Worm (Caenorhabditis elegans) whole organism, mixed stage, embryonic: ENCODE results near the gene nspg-4.
A peak's percentile ranks its signal among the peaks of the same experiment; 100 is the strongest.

Experiments used
- M03D4.4 ChIP-seq: sonication (generic microtip); optimal IDR thresholded peaks from 2 replicates; lab custom pipeline; 2017; ENCODE audit warnings: mild to moderate bottlenecking, missing genetic modification characterization, missing compliant biosample characterization
- bed-3 ChIP-seq: fragments of 200-800 bp; sonication (Bioruptor generic); optimal IDR thresholded peaks from 3 replicates; lab custom pipeline; 2018; ENCODE audit warnings: mild to moderate bottlenecking, missing genetic modification characterization, moderate library complexity, missing compliant biosample characterization
- blmp-1 ChIP-seq: fragments of 150-350 bp; optimal IDR thresholded peaks from 2 replicates; lab custom pipeline; 2014; ENCODE audit warnings: missing biosample characterization, missing genetic modification characterization
- ceh-39 ChIP-seq: fragments of 150-350 bp; optimal IDR thresholded peaks from 2 replicates; lab custom pipeline; 2014; ENCODE audit warnings: missing biosample characterization, missing genetic modification characterization
- ceh-43 ChIP-seq: fragments of 200-800 bp; sonication (Bioruptor generic); optimal IDR thresholded peaks from 2 replicates; lab custom pipeline; 2018; ENCODE audit warnings: mild to moderate bottlenecking, missing genetic modification characterization, moderate library complexity, missing compliant biosample characterization
- ceh-83 ChIP-seq: fragments of 200-800 bp; sonication (Bioruptor generic); optimal IDR thresholded peaks from 2 replicates; lab custom pipeline; 2018; ENCODE audit warnings: mild to moderate bottlenecking, missing genetic modification characterization, missing compliant biosample characterization
- ces-1 ChIP-seq: fragments of 150-350 bp; optimal IDR thresholded peaks from 2 replicates; lab custom pipeline; 2014; ENCODE audit warnings: missing biosample characterization, missing genetic modification reagents, missing genetic modification characterization
- cnd-1 ChIP-seq: fragments of 200-800 bp; sonication (Bioruptor generic); optimal IDR thresholded peaks from 2 replicates; lab custom pipeline; 2018; ENCODE audit warnings: mild to moderate bottlenecking, missing genetic modification characterization, missing compliant biosample characterization
- drap-1 ChIP-seq: fragments of 200-800 bp; sonication (Bioruptor generic); optimal IDR thresholded peaks from 3 replicates; lab custom pipeline; 2018; ENCODE audit warnings: mild to moderate bottlenecking, missing genetic modification characterization, missing compliant biosample characterization
- elt-1 ChIP-seq: sonication (generic microtip); optimal IDR thresholded peaks from 2 replicates; lab custom pipeline; 2017; ENCODE audit warnings: missing genetic modification characterization, mild to moderate bottlenecking, missing compliant biosample characterization, antibody characterized with exemption, moderate library complexity, borderline replicate concordance; ENCODE audit not compliant: insufficient read depth
- elt-3 ChIP-seq: fragments of 150-350 bp; optimal IDR thresholded peaks from 2 replicates; lab custom pipeline; 2014; ENCODE audit warnings: missing biosample characterization, missing genetic modification characterization
- flh-1 ChIP-seq: fragments of 200-800 bp; sonication (Bioruptor generic); optimal IDR thresholded peaks from 2 replicates; lab custom pipeline; 2018; ENCODE audit warnings: mild to moderate bottlenecking, missing genetic modification characterization, moderate library complexity, missing compliant biosample characterization
- ham-2 ChIP-seq: fragments of 200-800 bp; sonication (Bioruptor generic); optimal IDR thresholded peaks from 2 replicates; lab custom pipeline; 2018; ENCODE audit warnings: mild to moderate bottlenecking, missing genetic modification characterization, missing compliant biosample characterization
- hlh-1 ChIP-seq: fragments of 150-350 bp; optimal IDR thresholded peaks from 2 replicates; lab custom pipeline; 2014; ENCODE audit warnings: missing biosample characterization, missing genetic modification reagents, missing genetic modification characterization
- lin-13 ChIP-seq: fragments of 150-350 bp; optimal IDR thresholded peaks from 2 replicates; lab custom pipeline; 2014; ENCODE audit warnings: missing biosample characterization, missing genetic modification characterization
- lin-32 ChIP-seq: fragments of 200-800 bp; sonication (Bioruptor generic); optimal IDR thresholded peaks from 2 replicates; lab custom pipeline; 2018; ENCODE audit warnings: mild to moderate bottlenecking, missing genetic modification characterization, missing compliant biosample characterization
- lsy-2 ChIP-seq: fragments of 150-350 bp; optimal IDR thresholded peaks from 2 replicates; lab custom pipeline; 2014; ENCODE audit warnings: missing biosample characterization, missing genetic modification characterization
- mab-5 ChIP-seq: fragments of 150-350 bp; optimal IDR thresholded peaks from 2 replicates; lab custom pipeline; 2014; ENCODE audit warnings: missing biosample characterization, missing genetic modification characterization
- mep-1 ChIP-seq: fragments of 150-350 bp; optimal IDR thresholded peaks from 2 replicates; lab custom pipeline; 2017; ENCODE audit warnings: missing biosample characterization, missing genetic modification reagents, missing genetic modification characterization, inconsistent platforms
- mls-2 ChIP-seq: sonication (generic microtip); optimal IDR thresholded peaks from 2 replicates; lab custom pipeline; 2016; ENCODE audit warnings: mild to moderate bottlenecking, missing genetic modification characterization, moderate library complexity, missing compliant biosample characterization
- nhr-12 ChIP-seq: fragments of 150-350 bp; optimal IDR thresholded peaks from 2 replicates; lab custom pipeline; 2014; ENCODE audit warnings: missing biosample characterization, missing genetic modification characterization
- nhr-2 ChIP-seq: fragments of 150-350 bp; optimal IDR thresholded peaks from 2 replicates; lab custom pipeline; 2014; ENCODE audit warnings: missing biosample characterization, missing genetic modification characterization
- nhr-237 ChIP-seq: fragments of 150-350 bp; optimal IDR thresholded peaks from 2 replicates; lab custom pipeline; 2014; ENCODE audit warnings: missing biosample characterization, missing genetic modification characterization
- nhr-28 ChIP-seq: fragments of 150-350 bp; optimal IDR thresholded peaks from 2 replicates; lab custom pipeline; 2014; ENCODE audit warnings: missing biosample characterization, missing genetic modification characterization
- nhr-76 ChIP-seq: sonication (generic microtip); optimal IDR thresholded peaks from 2 replicates; lab custom pipeline; 2017; ENCODE audit warnings: missing biosample characterization, missing genetic modification characterization
- pha-4 ChIP-seq: fragments of 150-350 bp; optimal IDR thresholded peaks from 2 replicates; lab custom pipeline; 2018; ENCODE audit warnings: missing biosample characterization, missing genetic modification reagents, missing genetic modification characterization
- sem-2 ChIP-seq: fragments of 200-800 bp; sonication (Bioruptor generic); optimal IDR thresholded peaks from 2 replicates; lab custom pipeline; 2018; ENCODE audit warnings: mild to moderate bottlenecking, missing genetic modification characterization, missing compliant biosample characterization
- snpc-4 ChIP-seq: fragments of 150-350 bp; optimal IDR thresholded peaks from 2 replicates; lab custom pipeline; 2014; ENCODE audit warnings: missing biosample characterization, missing genetic modification characterization
- sptf-1 ChIP-seq: sonication (generic microtip); optimal IDR thresholded peaks from 2 replicates; lab custom pipeline; 2017; ENCODE audit warnings: mild to moderate bottlenecking, missing genetic modification characterization, moderate library complexity, missing compliant biosample characterization
- tbx-8 ChIP-seq: fragments of 200-800 bp; sonication (Bioruptor generic); optimal IDR thresholded peaks from 2 replicates; lab custom pipeline; 2018; ENCODE audit warnings: mild to moderate bottlenecking, missing genetic modification characterization, moderate library complexity, missing compliant biosample characterization
- unc-120 ChIP-seq: sonication (generic microtip); optimal IDR thresholded peaks from 2 replicates; lab custom pipeline; 2017; ENCODE audit warnings: missing genetic modification characterization, missing compliant biosample characterization; ENCODE audit not compliant: poor library complexity, severe bottlenecking
- unc-39 ChIP-seq: fragments of 150-350 bp; optimal IDR thresholded peaks from 2 replicates; lab custom pipeline; 2014; ENCODE audit warnings: missing biosample characterization, missing genetic modification characterization
- unc-62 ChIP-seq: fragments of 150-350 bp; optimal IDR thresholded peaks from 2 replicates; lab custom pipeline; 2014; ENCODE audit warnings: missing biosample characterization, missing genetic modification reagents, missing genetic modification characterization
- zip-8 ChIP-seq: fragments of 150-350 bp; optimal IDR thresholded peaks from 2 replicates; lab custom pipeline; 2014; ENCODE audit warnings: missing biosample characterization, missing genetic modification characterization
- ztf-11 ChIP-seq: fragments of 150-350 bp; optimal IDR thresholded peaks from 2 replicates; lab custom pipeline; 2014; ENCODE audit warnings: missing biosample characterization, missing genetic modification characterization

Gene nspg-4

DNA sequence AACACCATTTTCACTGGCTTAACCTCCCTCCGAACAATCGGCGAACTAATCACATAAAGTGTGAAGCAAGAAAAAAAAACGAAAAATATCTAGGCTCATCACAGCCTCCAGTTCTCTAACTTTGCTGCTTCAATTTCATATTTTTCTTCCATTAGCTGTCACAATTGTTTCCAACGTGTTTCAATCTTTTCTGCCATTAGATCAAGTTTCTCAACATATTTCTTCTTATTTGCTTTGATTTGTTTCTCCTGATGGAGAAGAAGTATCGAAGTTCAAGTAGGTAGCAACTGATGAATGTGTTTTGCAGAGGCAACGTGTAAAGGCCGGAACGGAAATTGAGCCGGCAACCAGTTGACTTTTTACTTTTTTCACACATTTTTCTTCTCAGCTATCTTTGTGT lies 30.0 kb upstream of the nspg-4 start, which contains the start of gene ZK563.7:
ZK563.7 (plus strand) TSS at position 301 of the 400 bp plus-strand sequence.
- no peak for TF ChIP-seq nhr-2
- no peak for TF ChIP-seq ces-1
- no peak for TF ChIP-seq unc-62 (GFP tag; lab: Kevin White, UChicago)
- TF ChIP-seq ztf-11 (tag; lab: Kevin White, UChicago): no peak
- no peak for TF ChIP-seq nhr-237
- no peak for TF ChIP-seq nhr-12
- TF ChIP-seq lin-32 (GFP tag; lab: Kevin White, UChicago): no peak
- no peak for TF ChIP-seq unc-120 (tag; lab: Kevin White, UChicago)
- TF ChIP-seq M03D4.4 (tag; lab: Kevin White, UChicago): no peak
- TF ChIP-seq mab-5: no peak
- no peak for TF ChIP-seq lsy-2 (tag; lab: Kevin White, UChicago)
- no peak for TF ChIP-seq ceh-83 (GFP tag; lab: Kevin White, UChicago)
- TF ChIP-seq ceh-43 (GFP tag; lab: Kevin White, UChicago): no peak
- TF ChIP-seq flh-1 (GFP tag; lab: Kevin White, UChicago): no peak
- no peak for TF ChIP-seq unc-39 (tag; lab: Kevin White, UChicago)

- TF ChIP-seq unc-62 (GFP tag; lab: Kevin White, UChicago): no peak
- TF ChIP-seq unc-39 (tag; lab: Kevin White, UChicago): no peak
- TF ChIP-seq mep-1 (tag; lab: Kevin White, UChicago): peak; percentile 13
- no peak for TF ChIP-seq nhr-2
- TF ChIP-seq blmp-1 (tag; lab: Kevin White, UChicago): no peak
- peak; percentile 13 for TF ChIP-seq pha-4 (tag; lab: Kevin White, UChicago)
- no peak for TF ChIP-seq drap-1 (GFP tag; lab: Kevin White, UChicago)
- no peak for TF ChIP-seq M03D4.4 (tag; lab: Kevin White, UChicago)
Observed at ce11 chrX:3379114-3379513, 28.9 kb upstream of the nspg-4 start, which contains the start of gene sorf-1. TSS of gene sorf-1 (minus strand) at chrX:3379248.

ce11 chrX:3375320-3375719 lies 25.1 kb upstream of the nspg-4 start:
- TF ChIP-seq lin-13 (tag; lab: Kevin White, UChicago): no peak
- no peak for TF ChIP-seq nhr-76 (tag; lab: Kevin White, UChicago)
- no peak for TF ChIP-seq lsy-2 (tag; lab: Kevin White, UChicago)
- no peak for TF ChIP-seq flh-1 (GFP tag; lab: Kevin White, UChicago)
- no peak for TF ChIP-seq ztf-11 (tag; lab: Kevin White, UChicago)
- no peak for TF ChIP-seq unc-62 (GFP tag; lab: Kevin White, UChicago)
- TF ChIP-seq elt-1: no peak
- no peak for TF ChIP-seq M03D4.4 (tag; lab: Kevin White, UChicago)
- no peak for TF ChIP-seq ceh-39
- TF ChIP-seq unc-39 (tag; lab: Kevin White, UChicago): no peak
- no peak for TF ChIP-seq pha-4 (tag; lab: Kevin White, UChicago)
- TF ChIP-seq ham-2 (GFP tag; lab: Kevin White, UChicago): no peak
- TF ChIP-seq nhr-2: no peak
- TF ChIP-seq zip-8: no peak

- TF ChIP-seq ceh-83 (GFP tag; lab: Kevin White, UChicago) (no peak), unc-62 (GFP tag; lab: Kevin White, UChicago) (no peak), ces-1 (peak; percentile 18), pha-4 (tag; lab: Kevin White, UChicago) (no peak), ceh-39 (no peak), ceh-43 (GFP tag; lab: Kevin White, UChicago) (no peak), unc-39 (tag; lab: Kevin White, UChicago) (no peak), nhr-2 (no peak), elt-1 (no peak)
Observed at ce11 chrX:3374642-3375041, 24.4 kb upstream of the nspg-4 start, which contains the start of gene clc-3. TSS of gene clc-3 (minus strand) at chrX:3374742.

- TF ChIP-seq nhr-76 (tag; lab: Kevin White, UChicago) (no peak), tbx-8 (GFP tag; lab: Kevin White, UChicago) (peak; percentile 44), lin-32 (GFP tag; lab: Kevin White, UChicago) (peak; percentile 76), nhr-237 (peak; percentile 37), sem-2 (peak; percentile 81), nhr-12 (peak; percentile 24), unc-62 (GFP tag; lab: Kevin White, UChicago) (peak; percentile 60), bed-3 (peak; percentile 84), ces-1 (peak; percentile 60), unc-39 (tag; lab: Kevin White, UChicago) (peak; percentile 33), ceh-39 (no peak), flh-1 (GFP tag; lab: Kevin White, UChicago) (peak; percentile 71), lin-13 (tag; lab: Kevin White, UChicago) (peak; percentile 19), ceh-43 (GFP tag; lab: Kevin White, UChicago) (peak; percentile 85), pha-4 (tag; lab: Kevin White, UChicago) (peak; percentile 23), mab-5 (no peak), blmp-1 (tag; lab: Kevin White, UChicago) (no peak), hlh-1 (peak; percentile 49), M03D4.4 (tag; lab: Kevin White, UChicago) (peak; percentile 90), ztf-11 (tag; lab: Kevin White, UChicago) (peak; percentile 35), nhr-2 (no peak), sptf-1 (tag; lab: Kevin White, UChicago) (peak; percentile 95), mep-1 (tag; lab: Kevin White, UChicago) (peak; percentile 67), lsy-2 (tag; lab: Kevin White, UChicago) (peak; percentile 29), cnd-1 (tag; lab: Kevin White, UChicago) (peak; percentile 88), drap-1 (GFP tag; lab: Kevin White, UChicago) (peak; percentile 94), ham-2 (GFP tag; lab: Kevin White, UChicago) (peak; percentile 77), elt-3 (no peak), ceh-83 (GFP tag; lab: Kevin White, UChicago) (peak; percentile 92), nhr-28 (tag; lab: Kevin White, UChicago) (no peak), zip-8 (no peak), unc-120 (tag; lab: Kevin White, UChicago) (peak; percentile 81), elt-1 (no peak), mls-2 (tag; lab: Kevin White, UChicago) (peak; percentile 94), snpc-4 (tag; lab: Kevin White, UChicago) (no peak)
Observed at ce11 chrX:3371264-3371663, 21.1 kb upstream of the nspg-4 start.
